Worm (Caenorhabditis elegans) whole organism, L4 larva: ENCODE data around the gene ttr-16.

Experiments
- D1046.2 ChIP-seq: fragments of 200-800 bp; sonication (Bioruptor generic); IDR thresholded peaks from 2 replicates; pipeline ENCODE4 v1.3.6; 2022; ENCODE audit warnings: missing genetic modification characterization, missing compliant biosample characterization
- F44E2.7 ChIP-seq: fragments of 200-800 bp; sonication (Bioruptor generic); IDR thresholded peaks from 2 replicates; pipeline ENCODE4 v2.1.2; 2022; ENCODE audit warnings: missing genetic modification characterization, missing compliant biosample characterization
- F49E8.2 ChIP-seq: sonication (generic microtip); optimal IDR thresholded peaks from 2 replicates; lab custom pipeline; 2016; ENCODE audit warnings: missing compliant biosample characterization, mild to moderate bottlenecking, missing genetic modification characterization, borderline replicate concordance
- R02D3.7 ChIP-seq: fragments of 150-350 bp; sonication (generic microtip); optimal IDR thresholded peaks from 3 replicates; lab custom pipeline; 2014; ENCODE audit warnings: missing biosample characterization, missing genetic modification characterization
- T26A8.4 ChIP-seq: fragments of 200-800 bp; sonication (Bioruptor generic); IDR thresholded peaks from 2 replicates; pipeline ENCODE4 v1.3.6; 2022; ENCODE audit warnings: missing genetic modification characterization, missing compliant biosample characterization
- Y105C5A.15 ChIP-seq: fragments of 200-800 bp; sonication (Bioruptor generic); IDR thresholded peaks from 2 replicates; pipeline ENCODE4 v1.3.6; 2022; ENCODE audit warnings: missing genetic modification characterization, missing compliant biosample characterization
- ZK337.2 ChIP-seq: fragments of 200-800 bp; sonication (Bioruptor generic); IDR thresholded peaks from 2 replicates; pipeline ENCODE4 v1.3.6; 2022; ENCODE audit warnings: missing genetic modification reagents, missing genetic modification characterization, missing compliant biosample characterization
- ZK546.5 ChIP-seq, 2 experiments: sonication (generic microtip); optimal IDR thresholded peaks; 2 replicates each; lab custom pipeline; 2017; ENCODE audit warnings: missing biosample characterization in 2 of 2, missing genetic modification characterization in 2 of 2
- ceh-28 ChIP-seq: fragments of 150-350 bp; optimal IDR thresholded peaks from 2 replicates; lab custom pipeline; 2014; ENCODE audit warnings: missing biosample characterization, missing genetic modification reagents, missing genetic modification characterization
- ceh-62 ChIP-seq: sonication (generic microtip); optimal IDR thresholded peaks from 2 replicates; lab custom pipeline; 2017; ENCODE audit warnings: missing biosample characterization, missing genetic modification characterization
- cey-2 ChIP-seq: sonication (generic microtip); optimal IDR thresholded peaks from 3 replicates; lab custom pipeline; 2017; ENCODE audit warnings: missing genetic modification characterization, mild to moderate bottlenecking, missing compliant biosample characterization, antibody characterized with exemption, borderline replicate concordance; ENCODE audit not compliant: insufficient read depth
- ctbp-1 ChIP-seq: fragments of 200-800 bp; sonication (Bioruptor generic); IDR thresholded peaks from 2 replicates; pipeline ENCODE4 v1.3.6; 2022; ENCODE audit warnings: missing genetic modification reagents, missing genetic modification characterization, missing compliant biosample characterization
- daf-12 ChIP-seq: fragments of 150-350 bp; optimal IDR thresholded peaks from 2 replicates; lab custom pipeline; 2014; ENCODE audit warnings: missing biosample characterization, missing genetic modification reagents, missing genetic modification characterization
- daf-16 ChIP-seq, 3 experiments: sonication (generic microtip); optimal IDR thresholded peaks; 2 replicates each; lab custom pipeline; 2016 to 2017; ENCODE audit warnings: missing genetic modification characterization in 3 of 3, missing genetic modification reagents in 3 of 3, mild to moderate bottlenecking in 2 of 3, missing compliant biosample characterization in 2 of 3, missing biosample characterization in 1 of 3, moderate library complexity in 1 of 3
- daf-19 ChIP-seq: fragments of 200-800 bp; sonication (Bioruptor generic); conservative IDR thresholded peaks from 2 replicates; pipeline ENCODE4 v1.3.6; 2022; ENCODE audit warnings: missing genetic modification characterization, missing compliant biosample characterization
- dmd-9 ChIP-seq: fragments of 200-800 bp; sonication (Bioruptor generic); IDR thresholded peaks from 2 replicates; pipeline ENCODE4 v1.3.6; 2022; ENCODE audit warnings: missing genetic modification reagents, missing genetic modification characterization, missing compliant biosample characterization
- duxl-1 ChIP-seq: sonication (generic microtip); optimal IDR thresholded peaks from 2 replicates; lab custom pipeline; 2016; ENCODE audit warnings: mild to moderate bottlenecking, missing genetic modification characterization, moderate library complexity, missing compliant biosample characterization; ENCODE audit not compliant: poor library complexity
- dve-1 ChIP-seq: sonication (generic microtip); optimal IDR thresholded peaks from 2 replicates; lab custom pipeline; 2017; ENCODE audit warnings: antibody characterized with exemption, mild to moderate bottlenecking, missing genetic modification characterization, missing compliant biosample characterization; ENCODE audit not compliant: insufficient read depth
- egl-27 ChIP-seq: sonication (generic microtip); optimal IDR thresholded peaks from 3 replicates; lab custom pipeline; 2017; ENCODE audit warnings: missing biosample characterization, missing genetic modification reagents, missing genetic modification characterization
- hlh-30 ChIP-seq: sonication (generic microtip); optimal IDR thresholded peaks from 2 replicates; lab custom pipeline; 2017; ENCODE audit warnings: antibody characterized with exemption, mild to moderate bottlenecking, missing genetic modification characterization, missing compliant biosample characterization; ENCODE audit not compliant: insufficient read depth
- hmg-1.1 ChIP-seq: fragments of 200-800 bp; sonication (Bioruptor generic); IDR thresholded peaks from 2 replicates; pipeline ENCODE4 v1.3.6; 2022; ENCODE audit warnings: missing genetic modification reagents, missing genetic modification characterization, missing compliant biosample characterization
- jun-1 ChIP-seq: fragments of 150-350 bp; optimal IDR thresholded peaks from 2 replicates; lab custom pipeline; 2014; ENCODE audit warnings: missing biosample characterization, missing genetic modification reagents, missing genetic modification characterization
- lin-38 ChIP-seq: fragments of 200-800 bp; sonication (Bioruptor generic); IDR thresholded peaks from 2 replicates; pipeline ENCODE4 v1.3.6; 2022; ENCODE audit warnings: missing genetic modification reagents, missing genetic modification characterization, missing compliant biosample characterization
- lin-39 ChIP-seq: fragments of 150-350 bp; optimal IDR thresholded peaks from 2 replicates; lab custom pipeline; 2014; ENCODE audit warnings: missing biosample characterization, missing genetic modification reagents, missing genetic modification characterization
- lsy-2 ChIP-seq, 2 experiments: fragments of 150-350 bp in 1 of 2; sonication (generic microtip) in 1 of 2; optimal IDR thresholded peaks; 2 replicates each; lab custom pipeline; 2014 to 2017; ENCODE audit warnings: missing biosample characterization in 2 of 2, missing genetic modification characterization in 2 of 2
- madf-9 ChIP-seq: fragments of 200-800 bp; sonication (Bioruptor generic); conservative IDR thresholded peaks from 2 replicates; pipeline ENCODE4 v1.3.6; 2022; ENCODE audit warnings: missing genetic modification reagents, missing genetic modification characterization, missing compliant biosample characterization
- mdt-29 ChIP-seq: fragments of 200-800 bp; sonication (Bioruptor generic); IDR thresholded peaks from 2 replicates; pipeline ENCODE4 v1.3.6; 2022; ENCODE audit warnings: missing genetic modification reagents, missing genetic modification characterization, missing compliant biosample characterization
- mxl-2 ChIP-seq: fragments of 200-800 bp; sonication (Bioruptor generic); conservative IDR thresholded peaks from 2 replicates; pipeline ENCODE4 v1.3.6; 2022; ENCODE audit warnings: missing genetic modification reagents, missing genetic modification characterization, missing compliant biosample characterization
- mxl-3 ChIP-seq: fragments of 200-800 bp; sonication (Bioruptor generic); optimal IDR thresholded peaks from 2 replicates; lab custom pipeline; 2018; ENCODE audit warnings: mild to moderate bottlenecking, missing genetic modification characterization, missing compliant biosample characterization
- nhr-11 ChIP-seq: fragments of 150-350 bp; optimal IDR thresholded peaks from 2 replicates; lab custom pipeline; 2014; ENCODE audit warnings: missing biosample characterization, missing genetic modification characterization
- nhr-111 ChIP-seq: fragments of 200-800 bp; sonication (Bioruptor generic); optimal IDR thresholded peaks from 2 replicates; lab custom pipeline; 2018; ENCODE audit warnings: mild to moderate bottlenecking, missing genetic modification characterization, missing compliant biosample characterization
- nhr-237 ChIP-seq: sonication (generic microtip); optimal IDR thresholded peaks from 2 replicates; lab custom pipeline; 2017; ENCODE audit warnings: missing biosample characterization, missing genetic modification characterization
- nhr-28 ChIP-seq: fragments of 150-350 bp; optimal IDR thresholded peaks from 2 replicates; lab custom pipeline; 2014; ENCODE audit warnings: missing biosample characterization, missing genetic modification characterization
- nhr-42 ChIP-seq: fragments of 200-800 bp; sonication (Bioruptor generic); IDR thresholded peaks from 2 replicates; pipeline ENCODE4 v1.3.6; 2022; ENCODE audit warnings: missing genetic modification characterization, missing compliant biosample characterization
- nhr-76 ChIP-seq: fragments of 150-350 bp; optimal IDR thresholded peaks from 2 replicates; lab custom pipeline; 2014; ENCODE audit warnings: missing biosample characterization, missing genetic modification characterization
- pqm-1 ChIP-seq: sonication (generic microtip); optimal IDR thresholded peaks from 2 replicates; lab custom pipeline; 2017; ENCODE audit warnings: missing biosample characterization, missing genetic modification characterization
- sdz-12 ChIP-seq: fragments of 200-800 bp; sonication (Bioruptor generic); optimal IDR thresholded peaks from 2 replicates; lab custom pipeline; 2018; ENCODE audit warnings: mild to moderate bottlenecking, missing genetic modification characterization, missing compliant biosample characterization
- set-16 ChIP-seq: fragments of 200-800 bp; sonication (Bioruptor generic); IDR thresholded peaks from 2 replicates; pipeline ENCODE4 v1.3.6; 2022; ENCODE audit warnings: missing genetic modification reagents, missing genetic modification characterization, missing compliant biosample characterization
- snpc-1.2 ChIP-seq: fragments of 200-800 bp; sonication (Bioruptor generic); IDR thresholded peaks from 2 replicates; pipeline ENCODE4 v1.3.6; 2022; ENCODE audit warnings: missing genetic modification reagents, missing genetic modification characterization, missing compliant biosample characterization
- snpc-4 ChIP-seq: fragments of 150-350 bp; optimal IDR thresholded peaks from 2 replicates; lab custom pipeline; 2014; ENCODE audit warnings: missing biosample characterization, missing genetic modification characterization
- spr-1 ChIP-seq: sonication (generic microtip); optimal IDR thresholded peaks from 2 replicates; lab custom pipeline; 2016; ENCODE audit warnings: mild to moderate bottlenecking, missing genetic modification characterization, missing compliant biosample characterization
- tag-97 ChIP-seq: fragments of 200-800 bp; sonication (Bioruptor generic); IDR thresholded peaks from 2 replicates; pipeline ENCODE4 v1.3.6; 2022; ENCODE audit warnings: missing genetic modification characterization, missing compliant biosample characterization
- unc-39 ChIP-seq: sonication (generic microtip); optimal IDR thresholded peaks from 2 replicates; lab custom pipeline; 2017; ENCODE audit warnings: missing biosample characterization, missing genetic modification characterization
- vab-7 ChIP-seq: fragments of 200-800 bp; sonication (Bioruptor generic); IDR thresholded peaks from 2 replicates; pipeline ENCODE4 v1.3.6; 2022; ENCODE audit warnings: missing genetic modification reagents, missing genetic modification characterization, missing compliant biosample characterization
- zfp-2 ChIP-seq: sonication (generic microtip); optimal IDR thresholded peaks from 2 replicates; lab custom pipeline; 2016; ENCODE audit warnings: mild to moderate bottlenecking, missing genetic modification characterization, missing compliant biosample characterization
- zip-11 ChIP-seq: fragments of 200-800 bp; sonication (Bioruptor generic); IDR thresholded peaks from 2 replicates; pipeline ENCODE4 v1.3.6; 2022; ENCODE audit warnings: missing genetic modification characterization, missing compliant biosample characterization
- ztf-7 ChIP-seq: fragments of 150-350 bp; optimal IDR thresholded peaks from 2 replicates; lab custom pipeline; 2014; ENCODE audit warnings: missing biosample characterization, missing genetic modification characterization

The ttr-16 gene

ce11 chrIV:11083609-11084008 lies 19.7 kb upstream of the ttr-16 start, which contains the start of gene klc-1:
Gene klc-1 (plus strand): TSS chrIV:11083735.
- TF ChIP-seq lin-38 (GFP tag; lab: Robert Waterston, UW) (0 out of 2 replicates have a peak, but pooled peaks have one; percentile 21), nhr-42 (GFP tag; lab: Robert Waterston, UW) (no peak), lsy-2 (tag; optimal IDR thresholded peaks at IDR 0.05; lab: Kevin White, UChicago) (peak in 1 of 2 experiments; percentile 56)

ce11 chrIV:11082789-11083235 lies 18.9 kb upstream of the ttr-16 start:
- TF ChIP-seq madf-9 (GFP tag; lab: Robert Waterston, UW) = peak; percentile 27; the same call in 1 of the 2 replicates
- no peak for TF ChIP-seq dmd-9 (GFP tag; lab: Robert Waterston, UW)
- TF ChIP-seq nhr-237 (tag; lab: Kevin White, UChicago) = peak; percentile 38
- TF ChIP-seq unc-39 (tag; lab: Kevin White, UChicago) = peak; percentile 48
- TF ChIP-seq daf-16 (GFP tag; optimal IDR thresholded peaks at IDR 0.05; lab: Kevin White, UChicago) = peak; percentile 51 to 71
- TF ChIP-seq daf-16 (tag; optimal IDR thresholded peaks at IDR 0.05; lab: Kevin White, UChicago) = peak; percentile 74
- peak; percentile 82; the same call in 1 of the 2 replicates for TF ChIP-seq daf-19 (GFP tag; lab: Robert Waterston, UW)
- TF ChIP-seq cey-2 (tag; lab: Kevin White, UChicago) = no peak
- no peak for TF ChIP-seq nhr-76 (tag; lab: Kevin White, UChicago)
- TF ChIP-seq tag-97 = no peak
- TF ChIP-seq ZK337.2 (GFP tag; lab: Robert Waterston, UW) = no peak
- TF ChIP-seq set-16 (GFP tag; lab: Robert Waterston, UW) = peak; percentile 78
- TF ChIP-seq D1046.2 (GFP tag; lab: Robert Waterston, UW) = no peak
- peak; percentile 67 for TF ChIP-seq sdz-12 (GFP tag; lab: Kevin White, UChicago)
- TF ChIP-seq egl-27 (tag; lab: Kevin White, UChicago) = no peak
- peak; percentile 96 for TF ChIP-seq nhr-11 (tag; lab: Kevin White, UChicago)
- TF ChIP-seq ceh-62 (tag; lab: Kevin White, UChicago) = no peak
- peak; percentile 88 for TF ChIP-seq nhr-28 (tag; lab: Kevin White, UChicago)
- peak; percentile 63 for TF ChIP-seq zfp-2 (tag; lab: Kevin White, UChicago)
- peak; percentile 92 for TF ChIP-seq dve-1 (tag; lab: Kevin White, UChicago)
- no peak for TF ChIP-seq ZK546.5 (tag; optimal IDR thresholded peaks at IDR 0.05; lab: Kevin White, UChicago)
- 0 out of 2 replicates have a peak, but pooled peaks have one; percentile 10 for TF ChIP-seq F44E2.7 (GFP tag; lab: Robert Waterston, UW)
- TF ChIP-seq zip-11 (GFP tag; lab: Robert Waterston, UW) = no peak
- no peak for TF ChIP-seq lin-39
- no peak for TF ChIP-seq mxl-2 (GFP tag; lab: Robert Waterston, UW)
- no peak for TF ChIP-seq Y105C5A.15
- TF ChIP-seq hmg-1.1 = peak; percentile 93
- TF ChIP-seq snpc-1.2 (GFP tag; lab: Robert Waterston, UW) = peak; percentile 38; the same call in 1 of the 2 replicates
- TF ChIP-seq mdt-29 = peak; percentile 76; the same call in 1 of the 2 replicates
- TF ChIP-seq jun-1 (tag; lab: Kevin White, UChicago) = peak; percentile 42
- no peak for TF ChIP-seq F49E8.2 (tag; lab: Kevin White, UChicago)
- TF ChIP-seq vab-7 (GFP tag; lab: Robert Waterston, UW) = peak; percentile 71; the same call in 1 of the 2 replicates
- TF ChIP-seq R02D3.7 = no peak
- TF ChIP-seq ceh-28 (tag; lab: Kevin White, UChicago) = peak; percentile 90
- TF ChIP-seq hlh-30 (tag; lab: Kevin White, UChicago) = peak; percentile 99
- peak; percentile 69 for TF ChIP-seq duxl-1 (tag; lab: Kevin White, UChicago)
- peak; percentile 89 for TF ChIP-seq T26A8.4 (GFP tag; lab: Robert Waterston, UW)
- TF ChIP-seq snpc-4 (tag; lab: Kevin White, UChicago) = no peak
- TF ChIP-seq nhr-42 (GFP tag; lab: Robert Waterston, UW) = peak; percentile 89
- peak; percentile 78 for TF ChIP-seq lin-38 (GFP tag; lab: Robert Waterston, UW)
- peak; percentile 13 for TF ChIP-seq daf-12 (tag; lab: Kevin White, UChicago)
- TF ChIP-seq ctbp-1 = peak; percentile 86
- peak; percentile 92 for TF ChIP-seq spr-1 (tag; lab: Kevin White, UChicago)
- TF ChIP-seq ztf-7 (tag; lab: Kevin White, UChicago) = peak; percentile 82
- TF ChIP-seq nhr-111 = no peak
- peak; percentile 82 for TF ChIP-seq mxl-3
- TF ChIP-seq pqm-1 (tag; lab: Kevin White, UChicago) = peak; percentile 3
